Fruit fly (Drosophila melanogaster) whole organism, prepupa: ENCODE measurements around the gene Rpn12.

Experiments used
- CG10631 ChIP-seq: fragments of 200-800 bp; sonication (Bioruptor generic); optimal IDR thresholded peaks from 2 replicates; lab custom pipeline; 2016; ENCODE audit warnings: missing biosample characterization, missing genetic modification characterization
- CG10669 ChIP-seq: fragments of 200-800 bp; sonication (Bioruptor generic); optimal IDR thresholded peaks from 3 replicates; lab custom pipeline; 2018; ENCODE audit warnings: missing biosample characterization, mild to moderate bottlenecking, missing genetic modification characterization, moderate library complexity
- CG11294 ChIP-seq: fragments of 200-800 bp; sonication (Bioruptor generic); IDR thresholded peaks from 2 replicates; pipeline ENCODE4 v1.3.6; 2022; ENCODE audit warnings: missing biosample characterization, missing genetic modification characterization
- CG11762 ChIP-seq: fragments of 200-800 bp; sonication (Bioruptor generic); optimal IDR thresholded peaks from 3 replicates; lab custom pipeline; 2016; ENCODE audit warnings: missing biosample characterization, missing genetic modification characterization; ENCODE audit not compliant: insufficient read depth
- CG11902 ChIP-seq: fragments of 200-800 bp; sonication (Bioruptor generic); optimal IDR thresholded peaks from 3 replicates; lab custom pipeline; 2016; ENCODE audit warnings: missing biosample characterization, missing genetic modification characterization
- CG1621 ChIP-seq: fragments of 200-800 bp; sonication (Bioruptor generic); optimal IDR thresholded peaks from 3 replicates; lab custom pipeline; 2018; ENCODE audit warnings: missing biosample characterization, mild to moderate bottlenecking, missing genetic modification characterization
- CG16779 ChIP-seq: fragments of 200-800 bp; sonication (Bioruptor generic); optimal IDR thresholded peaks from 3 replicates; lab custom pipeline; 2017; ENCODE audit warnings: missing biosample characterization, mild to moderate bottlenecking, missing genetic modification characterization
- CG3032 ChIP-seq: fragments of 200-800 bp; optimal IDR thresholded peaks from 2 replicates; lab custom pipeline; 2019; ENCODE audit warnings: missing biosample characterization, mild to moderate bottlenecking, missing genetic modification characterization, moderate library complexity
- CG31627 ChIP-seq: fragments of 200-800 bp; sonication (Bioruptor generic); optimal IDR thresholded peaks from 3 replicates; lab custom pipeline; 2016; ENCODE audit warnings: missing biosample characterization, missing genetic modification characterization
- CG32006 ChIP-seq: fragments of 200-800 bp; sonication (Bioruptor generic); optimal IDR thresholded peaks from 3 replicates; lab custom pipeline; 2017; ENCODE audit warnings: missing biosample characterization, mild to moderate bottlenecking, missing genetic modification characterization
- CG3919 ChIP-seq: fragments of 200-800 bp; sonication (Bioruptor generic); optimal IDR thresholded peaks from 3 replicates; lab custom pipeline; 2016; ENCODE audit warnings: missing biosample characterization, missing genetic modification characterization
- CG4318 ChIP-seq: fragments of 200-800 bp; sonication (Bioruptor generic); optimal IDR thresholded peaks from 3 replicates; lab custom pipeline; 2017; ENCODE audit warnings: missing biosample characterization, mild to moderate bottlenecking, missing genetic modification characterization
- CG6163 ChIP-seq: fragments of 200-800 bp; sonication (Bioruptor generic); IDR thresholded peaks from 3 replicates; pipeline ENCODE4 v1.3.6; 2022; ENCODE audit warnings: missing biosample characterization, missing genetic modification characterization
- CG6792 ChIP-seq: fragments of 200-800 bp; sonication (Bioruptor generic); optimal IDR thresholded peaks from 3 replicates; lab custom pipeline; 2016; ENCODE audit warnings: missing biosample characterization, missing genetic modification characterization
- CG6808 ChIP-seq: fragments of 200-800 bp; sonication (Bioruptor generic); optimal IDR thresholded peaks from 3 replicates; lab custom pipeline; 2017; ENCODE audit warnings: missing biosample characterization, missing genetic modification characterization, mild to moderate bottlenecking, moderate library complexity, missing genetic modification reagents
- CG6854 ChIP-seq: fragments of 200-800 bp; sonication (Bioruptor generic); optimal IDR thresholded peaks from 2 replicates; lab custom pipeline; 2017; ENCODE audit warnings: missing biosample characterization, mild to moderate bottlenecking, missing genetic modification characterization
- CG7368 ChIP-seq: fragments of 200-800 bp; sonication (Bioruptor generic); optimal IDR thresholded peaks from 3 replicates; lab custom pipeline; 2016; ENCODE audit warnings: missing biosample characterization, missing genetic modification characterization
- CG8119 ChIP-seq: fragments of 200-800 bp; sonication (Bioruptor generic); IDR thresholded peaks from 3 replicates; pipeline ENCODE4 v1.3.6; 2022; ENCODE audit warnings: missing biosample characterization, missing genetic modification characterization
- CG8632 ChIP-seq: fragments of 200-800 bp; sonication (Bioruptor generic); optimal IDR thresholded peaks from 3 replicates; lab custom pipeline; 2016; ENCODE audit warnings: missing biosample characterization, missing genetic modification characterization
- CG9139 ChIP-seq: fragments of 200-800 bp; sonication (Bioruptor generic); optimal IDR thresholded peaks from 3 replicates; lab custom pipeline; 2017; ENCODE audit warnings: missing biosample characterization, mild to moderate bottlenecking, missing genetic modification characterization
- Eip75B ChIP-seq: fragments of 200-800 bp; sonication (Bioruptor generic); optimal IDR thresholded peaks from 3 replicates; lab custom pipeline; 2016; ENCODE audit warnings: missing biosample characterization, missing genetic modification characterization
- Ets21C ChIP-seq: fragments of 200-800 bp; sonication (Bioruptor generic); optimal IDR thresholded peaks from 3 replicates; lab custom pipeline; 2016; ENCODE audit warnings: missing biosample characterization, missing genetic modification characterization
- Ets96B ChIP-seq: fragments of 200-800 bp; optimal IDR thresholded peaks from 2 replicates; lab custom pipeline; 2019; ENCODE audit warnings: missing biosample characterization, mild to moderate bottlenecking, missing genetic modification characterization, moderate library complexity
- Gug ChIP-seq: fragments of 200-800 bp; sonication (Bioruptor generic); IDR thresholded peaks from 2 replicates; pipeline ENCODE4 v1.3.6; 2022; ENCODE audit warnings: missing biosample characterization, missing genetic modification characterization
- Hr38 ChIP-seq: sonication (Bioruptor generic); optimal IDR thresholded peaks from 2 replicates; lab custom pipeline; 2016; ENCODE audit warnings: missing biosample characterization, missing genetic modification characterization
- Hr39 ChIP-seq: fragments of 200-800 bp; sonication (Bioruptor generic); optimal IDR thresholded peaks from 2 replicates; lab custom pipeline; 2016; ENCODE audit warnings: missing biosample characterization, missing genetic modification characterization
- Hr4 ChIP-seq: fragments of 200-800 bp; sonication (Bioruptor generic); optimal IDR thresholded peaks from 3 replicates; lab custom pipeline; 2016; ENCODE audit warnings: missing biosample characterization, missing genetic modification characterization
- Lpt ChIP-seq: fragments of 200-800 bp; sonication (Bioruptor generic); optimal IDR thresholded peaks from 3 replicates; lab custom pipeline; 2016; ENCODE audit warnings: missing biosample characterization, missing genetic modification characterization
- Met ChIP-seq: fragments of 200-800 bp; sonication (Bioruptor generic); optimal IDR thresholded peaks from 3 replicates; lab custom pipeline; 2016; ENCODE audit warnings: missing biosample characterization, missing genetic modification characterization
- Smox ChIP-seq: fragments of 200-800 bp; sonication (Bioruptor generic); optimal IDR thresholded peaks from 3 replicates; lab custom pipeline; 2016; ENCODE audit warnings: missing biosample characterization, missing genetic modification characterization
- Sox14 ChIP-seq: fragments of 200-800 bp; sonication (Bioruptor generic); optimal IDR thresholded peaks from 3 replicates; lab custom pipeline; 2016; ENCODE audit warnings: missing biosample characterization, missing genetic modification characterization
- Sox15 ChIP-seq: fragments of 200-800 bp; sonication (Bioruptor generic); optimal IDR thresholded peaks from 3 replicates; lab custom pipeline; 2016; ENCODE audit warnings: missing biosample characterization, missing genetic modification characterization
- achi ChIP-seq: fragments of 200-800 bp; sonication (Bioruptor generic); optimal IDR thresholded peaks from 3 replicates; lab custom pipeline; 2016; ENCODE audit warnings: missing biosample characterization, missing genetic modification characterization
- cyc ChIP-seq: fragments of 200-800 bp; sonication (Bioruptor generic); optimal IDR thresholded peaks from 3 replicates; lab custom pipeline; 2016; ENCODE audit warnings: missing biosample characterization, missing genetic modification characterization
- dac ChIP-seq: fragments of 200-800 bp; sonication (Bioruptor generic); optimal IDR thresholded peaks from 2 replicates; lab custom pipeline; 2017; ENCODE audit warnings: missing biosample characterization, mild to moderate bottlenecking, missing genetic modification characterization
- dsx ChIP-seq: fragments of 200-800 bp; optimal IDR thresholded peaks from 3 replicates; lab custom pipeline; 2019; ENCODE audit warnings: missing biosample characterization, mild to moderate bottlenecking, missing genetic modification characterization, moderate library complexity; ENCODE audit not compliant: poor library complexity, severe bottlenecking
- eg ChIP-seq: fragments of 200-800 bp; sonication (Bioruptor generic); IDR thresholded peaks from 3 replicates; pipeline ENCODE4 v1.3.6; 2022; ENCODE audit warnings: missing biosample characterization, missing genetic modification characterization
- esn ChIP-seq: fragments of 200-800 bp; sonication (Bioruptor generic); optimal IDR thresholded peaks from 2 replicates; lab custom pipeline; 2016; ENCODE audit warnings: missing biosample characterization, mild to moderate bottlenecking, missing genetic modification characterization, moderate library complexity
- fd59A ChIP-seq: fragments of 200-800 bp; sonication (Bioruptor generic); optimal IDR thresholded peaks from 2 replicates; lab custom pipeline; 2017; ENCODE audit warnings: missing biosample characterization, mild to moderate bottlenecking, missing genetic modification characterization, missing genetic modification reagents
- fd85E ChIP-seq: fragments of 200-800 bp; sonication (Bioruptor generic); optimal IDR thresholded peaks from 3 replicates; lab custom pipeline; 2016; ENCODE audit warnings: missing biosample characterization, missing genetic modification characterization
- fkh ChIP-seq: fragments of 200-800 bp; sonication (Bioruptor generic); optimal IDR thresholded peaks from 3 replicates; lab custom pipeline; 2017; ENCODE audit warnings: missing biosample characterization, mild to moderate bottlenecking, missing genetic modification characterization, moderate library complexity
- lz ChIP-seq: fragments of 200-800 bp; sonication (Bioruptor generic); optimal IDR thresholded peaks from 3 replicates; lab custom pipeline; 2016; ENCODE audit warnings: missing biosample characterization, missing genetic modification characterization
- net ChIP-seq: fragments of 200-800 bp; sonication (Bioruptor generic); optimal IDR thresholded peaks from 3 replicates; lab custom pipeline; 2016; ENCODE audit warnings: missing biosample characterization, missing genetic modification characterization
- salr ChIP-seq, 2 experiments: fragments of 200-800 bp; sonication (Bioruptor generic); optimal IDR thresholded peaks; 3 replicates each; lab custom pipeline; 2016 to 2018; ENCODE audit warnings: missing biosample characterization in 2 of 2, missing genetic modification characterization in 2 of 2, mild to moderate bottlenecking in 1 of 2
- ss ChIP-seq, 2 experiments: fragments of 200-800 bp; sonication (Bioruptor generic); optimal IDR thresholded peaks; 2 replicates in 1 of 2; 3 replicates in 1 of 2; lab custom pipeline; 2017 to 2018; ENCODE audit warnings: mild to moderate bottlenecking in 2 of 2, missing biosample characterization in 2 of 2, missing genetic modification characterization in 2 of 2, moderate library complexity in 1 of 2
- svp ChIP-seq: fragments of 200-800 bp; sonication (Bioruptor generic); peaks from one replicate; lab custom pipeline; 2016; ENCODE audit warnings: missing biosample characterization, missing genetic modification characterization
- topi ChIP-seq: fragments of 200-800 bp; sonication (Bioruptor generic); optimal IDR thresholded peaks from 3 replicates; lab custom pipeline; 2016; ENCODE audit warnings: missing biosample characterization, missing genetic modification characterization
- vri ChIP-seq: fragments of 200-800 bp; sonication (Bioruptor generic); optimal IDR thresholded peaks from 3 replicates; lab custom pipeline; 2016; ENCODE audit warnings: missing biosample characterization, mild to moderate bottlenecking, missing genetic modification characterization

Rpn12 gene

dm6 chr3L:16602736-16603144 lies 19.9 kb downstream of the Rpn12 start, which contains the start of gene Arts (continued):
- TF ChIP-seq CG11902 (no peak), esn (peak; percentile 41), Gug (GFP tag; lab: Robert Waterston, UW) (no peak), CG1621 (tag; lab: Kevin White, UChicago) (no peak), CG6808 (GFP tag; lab: Kevin White, UChicago) (peak; percentile 59), CG32006 (GFP tag; lab: Kevin White, UChicago) (peak; percentile 40), salr (GFP tag; optimal IDR thresholded peaks at IDR 0.05; lab: Kevin White, UChicago) (no peak), CG3032 (tag; lab: Kevin White, UChicago) (peak; percentile 40), fkh (GFP tag; lab: Kevin White, UChicago) (peak; percentile 34), Smox (GFP tag; lab: Kevin White, UChicago) (peak; percentile 0)

- TF ChIP-seq Smox (GFP tag; lab: Kevin White, UChicago) (peak; percentile 36), ss (GFP tag; optimal IDR thresholded peaks at IDR 0.05; lab: Kevin White, UChicago) (peak in 1 of 2 experiments; percentile 40), dac (GFP tag; lab: Kevin White, UChicago) (peak; percentile 38), CG6792 (GFP tag; lab: Kevin White, UChicago) (peak; percentile 44), CG32006 (GFP tag; lab: Kevin White, UChicago) (peak; percentile 55), CG1621 (tag; lab: Kevin White, UChicago) (peak; percentile 58), CG10631 (GFP tag; lab: Kevin White, UChicago) (peak; percentile 46), Eip75B (GFP tag; lab: Kevin White, UChicago) (peak; percentile 32), svp (peak; percentile 79), lz (GFP tag; lab: Kevin White, UChicago) (peak; percentile 59), fd59A (GFP tag; lab: Kevin White, UChicago) (no peak), dsx (GFP tag; lab: Kevin White, UChicago) (peak; percentile 53), CG3032 (tag; lab: Kevin White, UChicago) (peak; percentile 53), cyc (peak; percentile 65), esn (peak; percentile 69), vri (GFP tag; lab: Kevin White, UChicago) (peak; percentile 23), CG3919 (peak; percentile 81), CG8632 (GFP tag; lab: Kevin White, UChicago) (peak; percentile 22), Met (GFP tag; lab: Kevin White, UChicago) (peak; percentile 39), CG11294 (GFP tag; lab: Robert Waterston, UW) (peak; percentile 45; the same call in 1 of the 2 replicates), eg (GFP tag; lab: Robert Waterston, UW) (peak; percentile 87), Sox14 (GFP tag; lab: Kevin White, UChicago) (peak; percentile 65), Gug (GFP tag; lab: Robert Waterston, UW) (peak; percentile 31; the same call in 1 of the 2 replicates), CG11762 (peak; percentile 15), CG7368 (GFP tag; lab: Kevin White, UChicago) (peak; percentile 35), Hr39 (GFP tag; lab: Kevin White, UChicago) (peak; percentile 70), Sox15 (peak; percentile 1), CG11902 (no peak), Lpt (GFP tag; lab: Kevin White, UChicago) (no peak), achi (GFP tag; lab: Kevin White, UChicago) (peak; percentile 51), CG10669 (GFP tag; lab: Kevin White, UChicago) (peak; percentile 13), CG6854 (GFP tag; lab: Kevin White, UChicago) (no peak), Hr4 (peak; percentile 68), fkh (GFP tag; lab: Kevin White, UChicago) (no peak), net (GFP tag; lab: Kevin White, UChicago) (peak; percentile 56), CG16779 (no peak), CG6163 (GFP tag; lab: Robert Waterston, UW) (peak; percentile 78), Ets21C (GFP tag; lab: Kevin White, UChicago) (peak; percentile 14), fd85E (no peak), topi (peak; percentile 30), CG9139 (GFP tag; lab: Kevin White, UChicago) (no peak), CG4318 (GFP tag; lab: Kevin White, UChicago) (no peak), Ets96B (tag; lab: Kevin White, UChicago) (peak; percentile 36), CG31627 (GFP tag; lab: Kevin White, UChicago) (peak; percentile 60), CG6808 (GFP tag; lab: Kevin White, UChicago) (peak; percentile 10), salr (GFP tag; optimal IDR thresholded peaks at IDR 0.05; lab: Kevin White, UChicago) (peak in 1 of 2 experiments; percentile 10), CG8119 (GFP tag; lab: Robert Waterston, UW) (no peak), Hr38 (GFP tag; lab: Kevin White, UChicago) (peak; percentile 8)
Observed at dm6 chr3L:16609120-16609519, 26.3 kb downstream of the Rpn12 start, which contains the start of gene CG4098. Gene CG4098, minus strand, starts transcription at chr3L:16609347.
